Worm (Caenorhabditis elegans): ENCODE measurements around the gene ZK185.5.

DNA sequence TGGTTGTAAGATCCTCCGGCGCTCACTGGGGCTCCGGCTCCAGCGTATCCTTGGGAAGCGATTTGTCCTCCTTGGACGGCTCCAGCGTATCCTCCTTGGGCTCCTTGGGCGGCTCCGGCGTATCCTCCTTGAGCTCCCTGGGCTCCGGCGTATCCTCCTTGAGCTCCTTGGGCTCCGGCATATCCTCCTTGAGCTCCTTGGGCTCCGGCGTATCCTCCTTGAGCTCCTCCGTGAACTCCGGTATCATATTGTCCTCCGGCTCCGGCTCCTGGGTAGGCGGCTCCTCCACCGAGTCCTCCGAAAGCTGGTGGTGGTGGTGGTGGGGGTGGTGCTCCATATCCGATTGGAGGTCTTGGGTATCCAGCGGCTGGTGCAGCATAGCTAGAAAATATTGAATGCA, 29.2 kb downstream of the ZK185.5 start:
- TF ChIP-seq nhr-12 (tag; optimal IDR thresholded peaks at IDR 0.05): no peak
- no peak for TF ChIP-seq egl-27 (tag; optimal IDR thresholded peaks at IDR 0.05)
- no peak for TF ChIP-seq skn-1 (tag; optimal IDR thresholded peaks at IDR 0.05)
- TF ChIP-seq lin-39 (tag; optimal IDR thresholded peaks at IDR 0.05): no peak
- no peak for TF ChIP-seq nhr-237 (tag; optimal IDR thresholded peaks at IDR 0.05)
- no peak for TF ChIP-seq fos-1 (tag; optimal IDR thresholded peaks at IDR 0.05)
- no peak for TF ChIP-seq ztf-11 (tag; optimal IDR thresholded peaks at IDR 0.05)
